Worm (Caenorhabditis elegans) whole organism, L1 larva: Measurements from ENCODE around the gene T28B11.1.

Experiments used
- C04F5.9 ChIP-seq: sonication (generic microtip); optimal IDR thresholded peaks from 2 replicates; lab custom pipeline; 2016; ENCODE audit warnings: missing genetic modification characterization, missing compliant biosample characterization
- C16A3.4 ChIP-seq: fragments of 150-350 bp; optimal IDR thresholded peaks from 2 replicates; lab custom pipeline; 2014; ENCODE audit warnings: missing biosample characterization, missing genetic modification characterization
- F16B12.6 ChIP-seq: fragments of 150-350 bp; optimal IDR thresholded peaks from 2 replicates; lab custom pipeline; 2014; ENCODE audit warnings: missing biosample characterization, missing genetic modification characterization
- alr-1 ChIP-seq: fragments of 200-800 bp; sonication (Bioruptor generic); optimal IDR thresholded peaks from 2 replicates; lab custom pipeline; 2018; ENCODE audit warnings: borderline replicate concordance, mild to moderate bottlenecking, missing genetic modification characterization, missing compliant biosample characterization
- dsc-1 ChIP-seq: sonication (generic microtip); optimal IDR thresholded peaks from 2 replicates; lab custom pipeline; 2016; ENCODE audit warnings: mild to moderate bottlenecking, missing genetic modification characterization, missing compliant biosample characterization
- efl-1 ChIP-seq, 4 experiments: fragments of 150-350 bp; optimal IDR thresholded peaks in 3 of 4; peaks in 1 of 4; 1 replicate in 1 of 4; 2 replicates in 3 of 4; lab custom pipeline; 2014; ENCODE audit warnings: missing biosample characterization in 2 of 4, missing genetic modification characterization in 2 of 4, missing genetic modification reagents in 2 of 4
- efl-3 ChIP-seq: fragments of 200-800 bp; sonication (Bioruptor generic); optimal IDR thresholded peaks from 2 replicates; lab custom pipeline; 2018; ENCODE audit warnings: mild to moderate bottlenecking, missing genetic modification characterization, missing compliant biosample characterization
- egl-13 ChIP-seq: sonication (generic microtip); optimal IDR thresholded peaks from 2 replicates; lab custom pipeline; 2016; ENCODE audit warnings: missing genotype, missing genetic modification reagents, missing genetic modification characterization, missing compliant biosample characterization
- elt-2 ChIP-seq: sonication (generic microtip); optimal IDR thresholded peaks from 2 replicates; lab custom pipeline; 2016; ENCODE audit warnings: missing genetic modification characterization, mild to moderate bottlenecking, inconsistent platforms, missing compliant biosample characterization, missing genetic modification reagents
- elt-3 ChIP-seq, 6 experiments: fragments of 150-350 bp in 1 of 6; sonication (generic microtip); optimal IDR thresholded peaks; 2 replicates each; lab custom pipeline; 2017 to 2018; ENCODE audit warnings: missing biosample characterization in 6 of 6, missing genetic modification characterization in 6 of 6, inconsistent platforms in 1 of 6
- ets-5 ChIP-seq: fragments of 200-800 bp; sonication (Bioruptor generic); IDR thresholded peaks from 2 replicates; pipeline ENCODE4 v1.3.6; 2022; ENCODE audit warnings: missing genetic modification characterization, missing compliant biosample characterization
- fkh-4 ChIP-seq: sonication (generic microtip); optimal IDR thresholded peaks from 2 replicates; lab custom pipeline; 2016; ENCODE audit warnings: missing compliant biosample characterization, missing genetic modification characterization, borderline replicate concordance
- hlh-17 ChIP-seq: fragments of 200-800 bp; sonication (Bioruptor generic); optimal IDR thresholded peaks from 2 replicates; lab custom pipeline; 2018; ENCODE audit warnings: missing genetic modification characterization, mild to moderate bottlenecking, missing compliant biosample characterization, moderate library complexity, borderline replicate concordance
- hlh-4 ChIP-seq: sonication (generic microtip); optimal IDR thresholded peaks from 2 replicates; lab custom pipeline; 2016; ENCODE audit warnings: mild to moderate bottlenecking, missing genetic modification characterization, missing compliant biosample characterization
- hpl-2 ChIP-seq: fragments of 150-350 bp; optimal IDR thresholded peaks from 2 replicates; lab custom pipeline; 2014; ENCODE audit warnings: missing biosample characterization, missing genetic modification reagents, missing genetic modification characterization
- isw-1 ChIP-seq: fragments of 200-800 bp; sonication (Bioruptor generic); IDR thresholded peaks from 2 replicates; pipeline ENCODE4 v1.3.6; 2022; ENCODE audit warnings: missing genetic modification characterization, missing compliant biosample characterization
- lin-14 ChIP-seq: fragments of 200-800 bp; sonication (Bioruptor generic); optimal IDR thresholded peaks from 2 replicates; lab custom pipeline; 2018; ENCODE audit warnings: mild to moderate bottlenecking, missing genetic modification characterization, moderate library complexity, missing compliant biosample characterization
- lin-15B ChIP-seq: fragments of 150-350 bp; sonication (generic microtip); optimal IDR thresholded peaks from 3 replicates; lab custom pipeline; 2014; ENCODE audit warnings: missing biosample characterization, missing genetic modification characterization
- lin-35 ChIP-seq, 2 experiments: fragments of 150-350 bp; optimal IDR thresholded peaks; 2 replicates each; lab custom pipeline; 2014; ENCODE audit warnings: missing biosample characterization in 2 of 2, missing genetic modification characterization in 2 of 2, missing genetic modification reagents in 2 of 2
- lsy-2 ChIP-seq, 2 experiments: fragments of 150-350 bp; optimal IDR thresholded peaks; 2 replicates each; lab custom pipeline; 2014; ENCODE audit warnings: missing biosample characterization in 2 of 2, missing genetic modification characterization in 2 of 2
- mdl-1 ChIP-seq, 2 experiments: fragments of 150-350 bp; optimal IDR thresholded peaks; 2 replicates each; lab custom pipeline; 2014 to 2017; ENCODE audit warnings: missing biosample characterization in 2 of 2, missing genetic modification characterization in 2 of 2, inconsistent platforms in 1 of 2
- mef-2 ChIP-seq: fragments of 150-350 bp; optimal IDR thresholded peaks from 2 replicates; lab custom pipeline; 2014; ENCODE audit warnings: missing biosample characterization, missing genetic modification characterization
- nhr-11 ChIP-seq: fragments of 150-350 bp; optimal IDR thresholded peaks from 2 replicates; lab custom pipeline; 2014; ENCODE audit warnings: missing biosample characterization, missing genetic modification characterization
- nhr-12 ChIP-seq: sonication (generic microtip); optimal IDR thresholded peaks from 2 replicates; lab custom pipeline; 2017; ENCODE audit warnings: missing biosample characterization, missing genetic modification characterization
- nhr-20 ChIP-seq: sonication (generic microtip); optimal IDR thresholded peaks from 2 replicates; lab custom pipeline; 2016; ENCODE audit warnings: mild to moderate bottlenecking, missing genetic modification characterization, missing compliant biosample characterization
- nhr-28 ChIP-seq: fragments of 150-350 bp; optimal IDR thresholded peaks from 2 replicates; lab custom pipeline; 2014; ENCODE audit warnings: missing biosample characterization, missing genetic modification characterization
- nhr-47 ChIP-seq: sonication (generic microtip); optimal IDR thresholded peaks from 2 replicates; lab custom pipeline; 2016; ENCODE audit warnings: mild to moderate bottlenecking, missing genetic modification characterization, moderate library complexity, missing compliant biosample characterization
- nhr-76 ChIP-seq: sonication (generic microtip); optimal IDR thresholded peaks from 2 replicates; lab custom pipeline; 2017; ENCODE audit warnings: missing biosample characterization, missing genetic modification characterization
- nhr-77 ChIP-seq: fragments of 150-350 bp; optimal IDR thresholded peaks from 2 replicates; lab custom pipeline; 2014; ENCODE audit warnings: missing biosample characterization, missing genetic modification characterization
- nhr-84 ChIP-seq: sonication (generic microtip); optimal IDR thresholded peaks from 2 replicates; lab custom pipeline; 2017; ENCODE audit warnings: missing biosample characterization, missing genetic modification characterization
- nhr-85 ChIP-seq: sonication (generic microtip); peaks from one replicate; lab custom pipeline; 2016; ENCODE audit warnings: missing genetic modification characterization, inconsistent platforms, missing compliant biosample characterization
- nhr-90 ChIP-seq: sonication (generic microtip); optimal IDR thresholded peaks from 2 replicates; lab custom pipeline; 2016; ENCODE audit warnings: mild to moderate bottlenecking, missing genetic modification characterization, missing compliant biosample characterization; ENCODE audit not compliant: poor library complexity
- pax-3 ChIP-seq: fragments of 200-800 bp; sonication (Bioruptor generic); optimal IDR thresholded peaks from 2 replicates; lab custom pipeline; 2018; ENCODE audit warnings: mild to moderate bottlenecking, missing genetic modification characterization, moderate library complexity, missing compliant biosample characterization
- pqm-1 ChIP-seq: sonication (generic microtip); optimal IDR thresholded peaks from 3 replicates; lab custom pipeline; 2017; ENCODE audit warnings: missing biosample characterization, missing genetic modification characterization
- rnt-1 ChIP-seq: sonication (generic microtip); optimal IDR thresholded peaks from 2 replicates; lab custom pipeline; 2016; ENCODE audit warnings: mild to moderate bottlenecking, missing genetic modification characterization, moderate library complexity, missing compliant biosample characterization
- skn-1 ChIP-seq: fragments of 150-350 bp; optimal IDR thresholded peaks from 2 replicates; lab custom pipeline; 2014; ENCODE audit warnings: missing biosample characterization, missing genetic modification characterization
- snu-23 ChIP-seq: sonication (generic microtip); optimal IDR thresholded peaks from 2 replicates; lab custom pipeline; 2016; ENCODE audit warnings: missing genetic modification characterization, missing compliant biosample characterization
- sptf-1 ChIP-seq: fragments of 150-350 bp; optimal IDR thresholded peaks from 2 replicates; lab custom pipeline; 2014; ENCODE audit warnings: missing biosample characterization, missing genetic modification characterization
- tbx-2 ChIP-seq: sonication (generic microtip); optimal IDR thresholded peaks from 2 replicates; lab custom pipeline; 2016; ENCODE audit warnings: missing genetic modification characterization, missing compliant biosample characterization
- unc-30 ChIP-seq: sonication (generic microtip); optimal IDR thresholded peaks from 2 replicates; lab custom pipeline; 2017; ENCODE audit warnings: missing biosample characterization, missing genetic modification characterization
- unc-62 ChIP-seq: fragments of 150-350 bp; optimal IDR thresholded peaks from 2 replicates; lab custom pipeline; 2014; ENCODE audit warnings: missing biosample characterization, missing genetic modification reagents, missing genetic modification characterization
- unc-86 ChIP-seq: sonication (generic microtip); optimal IDR thresholded peaks from 2 replicates; lab custom pipeline; 2016; ENCODE audit warnings: missing genetic modification characterization, missing compliant biosample characterization
- unc-98 ChIP-seq: fragments of 200-800 bp; sonication (Bioruptor generic); IDR thresholded peaks from 2 replicates; pipeline ENCODE4 v1.3.6; 2022; ENCODE audit warnings: missing genetic modification characterization, missing compliant biosample characterization
- zip-4 ChIP-seq: fragments of 200-800 bp; sonication (Bioruptor generic); optimal IDR thresholded peaks from 2 replicates; lab custom pipeline; 2018; ENCODE audit warnings: mild to moderate bottlenecking, missing genetic modification characterization, moderate library complexity, missing compliant biosample characterization

The T28B11.1 gene

ce11 chrV:10762695-10763094, 30.5 kb upstream of the T28B11.1 start, which contains the start of gene sre-6:
Gene sre-6, minus strand, starts transcription at chrV:10762795.
- TF ChIP-seq elt-2 (tag; lab: Kevin White, UChicago) (peak; percentile 26), lin-35 (GFP tag; optimal IDR thresholded peaks at IDR 0.05; lab: Kevin White, UChicago) (no peak), nhr-12 (tag; lab: Kevin White, UChicago) (no peak), efl-1 (optimal IDR thresholded peaks at IDR 0.05; lab: Kevin White, UChicago) (no peak), efl-1 (GFP tag; optimal IDR thresholded peaks at IDR 0.05 in 1 of 2; lab: Kevin White, UChicago) (peak in 1 of 2 experiments; percentile 8)

ce11 chrV:10760839-10761238, 28.6 kb upstream of the T28B11.1 start:
- TF ChIP-seq nhr-47 (tag; lab: Kevin White, UChicago), result no peak
- no peak for TF ChIP-seq unc-30
- TF ChIP-seq dsc-1 (tag; lab: Kevin White, UChicago), result no peak
- no peak for TF ChIP-seq efl-1 (optimal IDR thresholded peaks at IDR 0.05; lab: Kevin White, UChicago)
- no peak for TF ChIP-seq efl-1 (GFP tag; optimal IDR thresholded peaks at IDR 0.05 in 1 of 2; lab: Kevin White, UChicago)
- no peak for TF ChIP-seq hlh-17 (GFP tag; lab: Kevin White, UChicago)
- no peak for TF ChIP-seq hpl-2 (GFP tag; lab: Kevin White, UChicago)
- TF ChIP-seq elt-2 (tag; lab: Kevin White, UChicago), result no peak
- TF ChIP-seq lin-15B (tag; lab: Kevin White, UChicago), result no peak
- TF ChIP-seq unc-98 (GFP tag; lab: Robert Waterston, UW), result no peak
- no peak for TF ChIP-seq lsy-2 (tag; optimal IDR thresholded peaks at IDR 0.05; lab: Kevin White, UChicago)
- no peak for TF ChIP-seq nhr-84 (tag; lab: Kevin White, UChicago)
- no peak for TF ChIP-seq C04F5.9 (tag; lab: Kevin White, UChicago)
- no peak for TF ChIP-seq mdl-1 (tag; optimal IDR thresholded peaks at IDR 0.05; lab: Kevin White, UChicago)
- no peak for TF ChIP-seq F16B12.6
- no peak for TF ChIP-seq mef-2 (tag; lab: Kevin White, UChicago)
- TF ChIP-seq sptf-1, result no peak
- TF ChIP-seq unc-62 (GFP tag; lab: Kevin White, UChicago), result no peak
- TF ChIP-seq pax-3 (tag; lab: Kevin White, UChicago), result no peak
- no peak for TF ChIP-seq unc-86 (tag; lab: Kevin White, UChicago)

DNA sequence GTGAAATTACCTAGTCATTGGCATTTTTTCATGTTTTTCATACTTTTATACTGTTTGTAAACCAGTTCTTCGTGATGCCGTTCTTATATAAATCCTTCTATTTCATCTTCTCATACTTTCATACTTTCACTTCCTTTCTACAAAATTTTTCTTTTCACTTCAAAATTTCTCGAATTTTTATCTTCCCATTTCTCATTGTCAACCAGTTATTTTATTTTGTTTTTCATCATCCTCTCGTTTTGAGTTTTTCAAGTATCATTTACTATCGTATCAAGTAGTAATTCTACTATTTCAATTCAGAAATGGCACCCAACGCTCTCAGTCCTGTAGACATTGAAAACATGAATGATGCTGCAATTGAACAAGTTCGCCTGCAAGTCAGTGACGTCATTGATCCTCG, 26.4 kb upstream of the T28B11.1 start, which contains the start of gene F28H7.8:
F28H7.8 (plus strand) TSS at position 301 of the 400 bp plus-strand sequence.
- TF ChIP-seq nhr-85 (tag; lab: Kevin White, UChicago) (peak; percentile 61), egl-13 (tag; lab: Kevin White, UChicago) (no peak), hpl-2 (GFP tag; lab: Kevin White, UChicago) (no peak), nhr-76 (tag; lab: Kevin White, UChicago) (no peak)

DNA sequence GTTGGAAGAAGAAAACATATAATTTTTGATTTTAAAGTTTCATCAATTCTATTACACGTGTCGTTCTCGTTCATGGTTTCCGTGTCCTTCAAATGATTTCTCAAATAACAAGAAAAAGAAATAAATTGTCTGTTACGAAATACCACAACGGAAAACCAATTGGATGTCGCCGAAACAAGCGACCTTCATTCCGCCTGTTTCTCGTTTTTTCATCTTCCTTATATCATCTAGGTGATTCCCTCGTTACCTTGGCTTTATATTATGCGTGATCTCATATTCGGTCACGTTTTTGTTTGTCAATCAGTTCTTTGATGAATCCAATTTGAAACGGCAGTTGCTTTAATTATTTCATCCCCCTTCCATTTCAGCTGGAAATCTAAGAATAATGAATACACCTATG, 24.9 kb upstream of the T28B11.1 start:
- TF ChIP-seq isw-1 (GFP tag; lab: Robert Waterston, UW), result no peak
- TF ChIP-seq skn-1 (tag; lab: Kevin White, UChicago), result peak; percentile 40
- TF ChIP-seq lsy-2 (tag; optimal IDR thresholded peaks at IDR 0.05; lab: Kevin White, UChicago), result no peak
- peak; percentile 2 for TF ChIP-seq tbx-2 (tag; lab: Kevin White, UChicago)
- TF ChIP-seq rnt-1 (tag; lab: Kevin White, UChicago), result no peak
- no peak for TF ChIP-seq lin-15B (tag; lab: Kevin White, UChicago)
- TF ChIP-seq nhr-20 (tag; lab: Kevin White, UChicago), result peak; percentile 50
- no peak for TF ChIP-seq nhr-90 (tag; lab: Kevin White, UChicago)
- TF ChIP-seq lin-35 (GFP tag; optimal IDR thresholded peaks at IDR 0.05; lab: Kevin White, UChicago), result peak in 1 of 2 experiments; percentile 12
- no peak for TF ChIP-seq C16A3.4 (tag; lab: Kevin White, UChicago)
- no peak for TF ChIP-seq F16B12.6
- no peak for TF ChIP-seq nhr-12 (tag; lab: Kevin White, UChicago)
- TF ChIP-seq zip-4, result peak; percentile 11
- TF ChIP-seq ets-5 (GFP tag; lab: Robert Waterston, UW), result no peak
- no peak for TF ChIP-seq fkh-4 (tag; lab: Kevin White, UChicago)
- TF ChIP-seq nhr-11, result no peak
- peak; percentile 89 for TF ChIP-seq nhr-85 (tag; lab: Kevin White, UChicago)
- TF ChIP-seq nhr-77 (tag; lab: Kevin White, UChicago), result no peak
- peak; percentile 50 for TF ChIP-seq snu-23 (GFP tag; lab: Kevin White, UChicago)
- no peak for TF ChIP-seq nhr-76 (tag; lab: Kevin White, UChicago)
- TF ChIP-seq alr-1 (tag; lab: Kevin White, UChicago), result no peak
- TF ChIP-seq elt-2 (tag; lab: Kevin White, UChicago), result no peak
- no peak for TF ChIP-seq efl-3 (GFP tag; lab: Kevin White, UChicago)
- peak in 2 of 6 experiments; percentile 15 to 79 for TF ChIP-seq elt-3 (tag; optimal IDR thresholded peaks at IDR 0.05; lab: Kevin White, UChicago)
- no peak for TF ChIP-seq unc-98 (GFP tag; lab: Robert Waterston, UW)
- peak; percentile 86 for TF ChIP-seq lin-14 (GFP tag; lab: Kevin White, UChicago)
- TF ChIP-seq nhr-28 (tag; lab: Kevin White, UChicago), result no peak
- TF ChIP-seq hlh-4 (tag; lab: Kevin White, UChicago), result no peak
- no peak for TF ChIP-seq pqm-1 (tag; lab: Kevin White, UChicago)
- TF ChIP-seq hpl-2 (GFP tag; lab: Kevin White, UChicago), result no peak
